Fruit fly (Drosophila melanogaster) whole organism, embryonic: ENCODE measurements around the gene TTLL1A.

ENCODE experiments used
- Ada2b ChIP-seq: fragments of 200-800 bp; sonication (Bioruptor generic); IDR thresholded peaks from 2 replicates; pipeline ENCODE4 v1.3.6; 2022; ENCODE audit warnings: missing biosample characterization, missing genetic modification characterization
- Bgb ChIP-seq: fragments of 200-800 bp; sonication (Bioruptor generic); IDR thresholded peaks from 2 replicates; pipeline ENCODE4 v1.3.6; 2022; ENCODE audit warnings: missing biosample characterization, missing genetic modification characterization; ENCODE audit not compliant: partially characterized antibody
- BtbVII ChIP-seq: fragments of 200-800 bp; sonication (Bioruptor generic); optimal IDR thresholded peaks from 3 replicates; lab custom pipeline; 2017; ENCODE audit warnings: missing biosample characterization, mild to moderate bottlenecking, missing genetic modification characterization
- CG10979 ChIP-seq: fragments of 200-800 bp; sonication (Bioruptor generic); optimal IDR thresholded peaks from 2 replicates; lab custom pipeline; 2018; ENCODE audit warnings: missing biosample characterization, mild to moderate bottlenecking, missing genetic modification characterization, moderate library complexity
- CG12659 ChIP-seq: fragments of 200-800 bp; sonication (Bioruptor generic); optimal IDR thresholded peaks from 3 replicates; lab custom pipeline; 2017; ENCODE audit warnings: mild to moderate bottlenecking, missing biosample characterization, missing genetic modification reagents, missing genetic modification characterization
- CG12744 ChIP-seq: fragments of 200-800 bp; sonication (Bioruptor generic); optimal IDR thresholded peaks from 2 replicates; lab custom pipeline; 2016; ENCODE audit warnings: missing biosample characterization, missing genetic modification characterization
- CG17186 ChIP-seq: fragments of 200-800 bp; sonication (Bioruptor generic); optimal IDR thresholded peaks from 3 replicates; lab custom pipeline; 2017; ENCODE audit warnings: missing biosample characterization, missing genetic modification reagents, missing genetic modification characterization
- CG17385 ChIP-seq: fragments of 200-800 bp; sonication (Bioruptor generic); optimal IDR thresholded peaks from 3 replicates; lab custom pipeline; 2018; ENCODE audit warnings: missing biosample characterization, mild to moderate bottlenecking, missing genetic modification characterization
- CG32532 ChIP-seq: fragments of 200-800 bp; sonication (Bioruptor generic); IDR thresholded peaks from 2 replicates; pipeline ENCODE4 v1.3.6; 2022; ENCODE audit warnings: missing biosample characterization, missing genetic modification characterization
- CG32772 ChIP-seq: fragments of 200-800 bp; sonication (Bioruptor generic); IDR thresholded peaks from 2 replicates; pipeline ENCODE4 v1.3.6; 2022; ENCODE audit warnings: missing biosample characterization, missing genetic modification characterization
- CG3847 ChIP-seq: fragments of 200-800 bp; sonication (Bioruptor generic); IDR thresholded peaks from 2 replicates; pipeline ENCODE4 v1.3.6; 2022; ENCODE audit warnings: missing biosample characterization, missing genetic modification characterization
- CG7372 ChIP-seq: fragments of 200-800 bp; sonication (Bioruptor generic); IDR thresholded peaks from 2 replicates; pipeline ENCODE4 v1.3.6; 2022; ENCODE audit warnings: missing biosample characterization, missing genetic modification characterization
- CG7786 ChIP-seq: fragments of 200-800 bp; sonication (Bioruptor generic); optimal IDR thresholded peaks from 2 replicates; lab custom pipeline; 2016; ENCODE audit warnings: missing biosample characterization, missing genetic modification characterization
- CG8944 ChIP-seq: fragments of 200-800 bp; sonication (Bioruptor generic); optimal IDR thresholded peaks from 3 replicates; lab custom pipeline; 2016; ENCODE audit warnings: missing biosample characterization, missing genetic modification characterization
- CG9609 ChIP-seq: fragments of 200-800 bp; sonication (Bioruptor generic); optimal IDR thresholded peaks from 3 replicates; lab custom pipeline; 2016; ENCODE audit warnings: missing biosample characterization, missing genetic modification characterization
- CG9876 ChIP-seq: fragments of 200-800 bp; sonication (Bioruptor generic); optimal IDR thresholded peaks from 2 replicates; lab custom pipeline; 2016; ENCODE audit warnings: missing biosample characterization, missing genetic modification characterization
- Chrac-16 ChIP-seq: fragments of 200-800 bp; sonication (Bioruptor generic); optimal IDR thresholded peaks from 3 replicates; lab custom pipeline; 2016; ENCODE audit warnings: missing biosample characterization, missing genetic modification characterization
- CkIIα-i1 ChIP-seq: fragments of 200-800 bp; sonication (Bioruptor generic); IDR thresholded peaks from 2 replicates; pipeline ENCODE4 v1.3.6; 2022; ENCODE audit warnings: missing biosample characterization, missing genetic modification characterization
- Dip3 ChIP-seq: fragments of 200-800 bp; sonication (Bioruptor generic); optimal IDR thresholded peaks from 3 replicates; lab custom pipeline; 2016; ENCODE audit warnings: missing biosample characterization, missing genetic modification characterization
- Dp ChIP-seq: fragments of 200-800 bp; sonication (Bioruptor generic); optimal IDR thresholded peaks from 2 replicates; lab custom pipeline; 2018; ENCODE audit warnings: missing biosample characterization, mild to moderate bottlenecking, missing genetic modification characterization, moderate library complexity
- Hr3 ChIP-seq: fragments of 200-800 bp; sonication (Bioruptor generic); optimal IDR thresholded peaks from 3 replicates; lab custom pipeline; 2016; ENCODE audit warnings: missing biosample characterization, missing genetic modification characterization
- NFAT ChIP-seq: fragments of 200-800 bp; sonication (Bioruptor generic); IDR thresholded peaks from 2 replicates; pipeline ENCODE4 v1.3.6; 2022; ENCODE audit warnings: missing biosample characterization, missing genetic modification characterization
- Nf-YA ChIP-seq: fragments of 200-800 bp; sonication (Bioruptor generic); IDR thresholded peaks from 2 replicates; pipeline ENCODE4 v1.3.6; 2022; ENCODE audit warnings: missing biosample characterization, missing genetic modification characterization
- Nf-YB ChIP-seq: fragments of 200-800 bp; sonication (Bioruptor generic); optimal IDR thresholded peaks from 3 replicates; lab custom pipeline; 2019; ENCODE audit warnings: missing biosample characterization, mild to moderate bottlenecking, missing genetic modification characterization, moderate library complexity
- Ravus ChIP-seq: fragments of 200-800 bp; sonication (Bioruptor generic); IDR thresholded peaks from 2 replicates; pipeline ENCODE4 v1.3.6; 2022; ENCODE audit warnings: missing biosample characterization, missing genetic modification characterization
- Rx ChIP-seq: fragments of 200-800 bp; sonication (Bioruptor generic); IDR thresholded peaks from 2 replicates; pipeline ENCODE4 v1.3.6; 2022; ENCODE audit warnings: missing biosample characterization, missing genetic modification characterization
- Usf ChIP-seq: fragments of 200-800 bp; sonication (Bioruptor generic); optimal IDR thresholded peaks from 2 replicates; lab custom pipeline; 2017; ENCODE audit warnings: missing genotype, missing biosample characterization, missing genetic modification characterization
- Xbp1 ChIP-seq: fragments of 200-800 bp; sonication (Bioruptor generic); optimal IDR thresholded peaks from 3 replicates; lab custom pipeline; 2016; ENCODE audit warnings: missing biosample characterization, mild to moderate bottlenecking, missing genetic modification characterization
- YL-1 ChIP-seq: fragments of 200-800 bp; sonication (Bioruptor generic); optimal IDR thresholded peaks from 3 replicates; lab custom pipeline; 2017; ENCODE audit warnings: missing biosample characterization, mild to moderate bottlenecking, missing genetic modification characterization
- btn ChIP-seq: fragments of 200-800 bp; sonication (Bioruptor generic); optimal IDR thresholded peaks from 2 replicates; lab custom pipeline; 2016; ENCODE audit warnings: missing biosample characterization, missing genetic modification characterization
- cad ChIP-seq: fragments of >200 bp; optimal IDR thresholded peaks from 2 replicates; lab custom pipeline; 2017; ENCODE audit warnings: missing biosample characterization, missing genetic modification characterization
- caup ChIP-seq: fragments of 200-800 bp; sonication (Bioruptor generic); optimal IDR thresholded peaks from 3 replicates; lab custom pipeline; 2017; ENCODE audit warnings: missing biosample characterization, mild to moderate bottlenecking, missing genetic modification characterization, moderate library complexity; ENCODE audit not compliant: severe bottlenecking
- crc ChIP-seq: fragments of 200-800 bp; sonication (Bioruptor generic); optimal IDR thresholded peaks from 2 replicates; lab custom pipeline; 2016; ENCODE audit warnings: missing biosample characterization, missing genetic modification characterization
- danr ChIP-seq: fragments of 200-800 bp; sonication (Bioruptor generic); IDR thresholded peaks from 2 replicates; pipeline ENCODE4 v1.3.6; 2022; ENCODE audit warnings: missing biosample characterization, missing genetic modification characterization
- disco-r ChIP-seq: fragments of 200-800 bp; sonication (Bioruptor generic); optimal IDR thresholded peaks from 2 replicates; lab custom pipeline; 2016; ENCODE audit warnings: missing biosample characterization, missing genetic modification characterization
- ewg ChIP-seq: fragments of 200-800 bp; sonication (Bioruptor generic); optimal IDR thresholded peaks from 3 replicates; lab custom pipeline; 2017; ENCODE audit warnings: mild to moderate bottlenecking, missing biosample characterization, missing genetic modification reagents, missing genetic modification characterization
- fd102C ChIP-seq: fragments of 200-800 bp; sonication (Bioruptor generic); optimal IDR thresholded peaks from 2 replicates; lab custom pipeline; 2018; ENCODE audit warnings: missing biosample characterization, mild to moderate bottlenecking, missing genetic modification characterization, moderate library complexity
- fd3F ChIP-seq: fragments of 200-800 bp; sonication (Bioruptor generic); optimal IDR thresholded peaks from 2 replicates; lab custom pipeline; 2018; ENCODE audit warnings: missing biosample characterization, mild to moderate bottlenecking, missing genetic modification characterization, moderate library complexity
- fru ChIP-seq: fragments of >200 bp; optimal IDR thresholded peaks from 2 replicates; lab custom pipeline; 2017
- fu2 ChIP-seq: fragments of 200-800 bp; sonication (Bioruptor generic); optimal IDR thresholded peaks from 2 replicates; lab custom pipeline; 2016; ENCODE audit warnings: missing biosample characterization, missing genetic modification characterization
- gsb-n ChIP-seq: fragments of 200-800 bp; sonication (Bioruptor generic); optimal IDR thresholded peaks from 3 replicates; lab custom pipeline; 2018; ENCODE audit warnings: missing biosample characterization, mild to moderate bottlenecking, missing genetic modification characterization
- gt ChIP-seq: fragments of 200-800 bp; sonication (Bioruptor generic); IDR thresholded peaks from 2 replicates; pipeline ENCODE4 v1.3.6; 2022; ENCODE audit warnings: missing biosample characterization, missing genetic modification characterization
- hkb ChIP-seq, 2 experiments: fragments of 200-800 bp in 1 of 2; fragments of >200 bp in 1 of 2; sonication (Bioruptor generic) in 1 of 2; IDR thresholded peaks in 1 of 2; optimal IDR thresholded peaks in 1 of 2; 2 replicates each; pipeline versions ENCODE4 v1.3.6 to Lab custom; 2017 to 2022; ENCODE audit warnings: missing biosample characterization in 1 of 2, missing genetic modification characterization in 1 of 2
- lola ChIP-seq, 3 experiments: fragments of >200 bp in 2 of 3; fragments of 200-800 bp in 1 of 3; sonication (Bioruptor generic) in 1 of 3; optimal IDR thresholded peaks; 2 replicates each; lab custom pipeline; 2017 to 2019; ENCODE audit warnings: missing biosample characterization in 3 of 3, missing genetic modification characterization in 3 of 3, mild to moderate bottlenecking in 1 of 3, moderate library complexity in 1 of 3
- pros ChIP-seq: fragments of 200-800 bp; sonication (Bioruptor generic); optimal IDR thresholded peaks from 3 replicates; lab custom pipeline; 2019; ENCODE audit warnings: missing biosample characterization, mild to moderate bottlenecking, missing genetic modification characterization, moderate library complexity
- ranshi ChIP-seq: fragments of 200-800 bp; sonication (Bioruptor generic); IDR thresholded peaks from 2 replicates; pipeline ENCODE4 v1.3.6; 2022; ENCODE audit warnings: missing biosample characterization, missing genetic modification characterization
- repo ChIP-seq: fragments of 200-800 bp; sonication (Bioruptor generic); optimal IDR thresholded peaks from 2 replicates; lab custom pipeline; 2016; ENCODE audit warnings: missing biosample characterization, missing genetic modification characterization
- sima ChIP-seq: fragments of 200-800 bp; sonication (Bioruptor generic); optimal IDR thresholded peaks from 2 replicates; lab custom pipeline; 2016; ENCODE audit warnings: missing biosample characterization, missing genetic modification characterization
- slou ChIP-seq: fragments of 200-800 bp; sonication (Bioruptor generic); optimal IDR thresholded peaks from 3 replicates; lab custom pipeline; 2016; ENCODE audit warnings: missing biosample characterization, missing genetic modification characterization
- sqz ChIP-seq: fragments of 200-800 bp; sonication (Bioruptor generic); optimal IDR thresholded peaks from 3 replicates; lab custom pipeline; 2018; ENCODE audit warnings: missing biosample characterization, mild to moderate bottlenecking, missing genetic modification characterization
- tgo ChIP-seq: fragments of 200-800 bp; sonication (Bioruptor generic); IDR thresholded peaks from 3 replicates; pipeline ENCODE4 v1.3.6; 2022; ENCODE audit warnings: missing biosample characterization, missing genetic modification characterization
- zf30C ChIP-seq: fragments of 200-800 bp; sonication (Bioruptor generic); optimal IDR thresholded peaks from 3 replicates; lab custom pipeline; 2018; ENCODE audit warnings: missing biosample characterization, mild to moderate bottlenecking, missing genetic modification characterization

Gene TTLL1A

dm6 chrX:17237421-17237820 lies 35.0 kb upstream of the TTLL1A start (continued):
- no peak for TF ChIP-seq CkIIα-i1
- peak in 1 of 3 experiments; percentile 26 for TF ChIP-seq lola (GFP tag; optimal IDR thresholded peaks at IDR 0.05; lab: Kevin White, UChicago)
- TF ChIP-seq repo (GFP tag; lab: Kevin White, UChicago), result no peak
- no peak for TF ChIP-seq cad (GFP tag; lab: Kevin White, UChicago)
- no peak for TF ChIP-seq Dip3 (GFP tag; lab: Kevin White, UChicago)
- TF ChIP-seq Nf-YA (GFP tag; lab: Robert Waterston, UW), result no peak
- TF ChIP-seq Bgb (GFP tag; lab: Robert Waterston, UW), result no peak
- no peak for TF ChIP-seq hkb (optimal IDR thresholded peaks at IDR 0.05; lab: Kevin White, UChicago)
- no peak for TF ChIP-seq hkb (GFP tag; IDR thresholded peaks at IDR 0.05; lab: Robert Waterston, UW)
- TF ChIP-seq danr (GFP tag; lab: Robert Waterston, UW), result no peak
- TF ChIP-seq gsb-n, result no peak
- no peak for TF ChIP-seq sima (GFP tag; lab: Kevin White, UChicago)
- TF ChIP-seq YL-1, result no peak
- no peak for TF ChIP-seq fru
- no peak for TF ChIP-seq crc
- TF ChIP-seq sqz, result no peak
- no peak for TF ChIP-seq CG12744 (GFP tag; lab: Kevin White, UChicago)
- TF ChIP-seq tgo (GFP tag; lab: Robert Waterston, UW), result 0 out of 3 replicates have a peak, but pooled peaks have one; percentile 18
- TF ChIP-seq CG12659 (GFP tag; lab: Kevin White, UChicago), result no peak
- TF ChIP-seq Hr3 (GFP tag; lab: Kevin White, UChicago), result no peak
- no peak for TF ChIP-seq CG17186 (GFP tag; lab: Kevin White, UChicago)
- TF ChIP-seq fd3F (GFP tag; lab: Kevin White, UChicago), result no peak
- no peak for TF ChIP-seq CG32532 (GFP tag; lab: Robert Waterston, UW)
- TF ChIP-seq CG7786 (GFP tag; lab: Kevin White, UChicago), result no peak
- no peak for TF ChIP-seq CG17385 (GFP tag; lab: Kevin White, UChicago)
- TF ChIP-seq zf30C, result no peak
- no peak for TF ChIP-seq Ravus (GFP tag; lab: Robert Waterston, UW)
- no peak for TF ChIP-seq Dp (GFP tag; lab: Kevin White, UChicago)
- no peak for TF ChIP-seq CG32772 (GFP tag; lab: Robert Waterston, UW)
- TF ChIP-seq disco-r (GFP tag; lab: Kevin White, UChicago), result no peak
- TF ChIP-seq Nf-YB, result no peak
- no peak for TF ChIP-seq slou (GFP tag; lab: Kevin White, UChicago)
- no peak for TF ChIP-seq Xbp1 (GFP tag; lab: Kevin White, UChicago)
- TF ChIP-seq ewg, result peak; percentile 0
- TF ChIP-seq fd102C (GFP tag; lab: Kevin White, UChicago), result no peak
- TF ChIP-seq CG3847 (GFP tag; lab: Robert Waterston, UW), result no peak
- no peak for TF ChIP-seq CG8944 (GFP tag; lab: Kevin White, UChicago)
- no peak for TF ChIP-seq caup (GFP tag; lab: Kevin White, UChicago)
- no peak for TF ChIP-seq fu2 (GFP tag; lab: Kevin White, UChicago)
- TF ChIP-seq Usf (GFP tag; lab: Kevin White, UChicago), result no peak
- no peak for TF ChIP-seq Rx (GFP tag; lab: Robert Waterston, UW)
- TF ChIP-seq ranshi (GFP tag; lab: Robert Waterston, UW), result no peak
- no peak for TF ChIP-seq CG9609
- no peak for TF ChIP-seq gt
- no peak for TF ChIP-seq NFAT (GFP tag; lab: Robert Waterston, UW)
- TF ChIP-seq Ada2b (GFP tag; lab: Robert Waterston, UW), result no peak
- no peak for TF ChIP-seq BtbVII (GFP tag; lab: Kevin White, UChicago)
- no peak for TF ChIP-seq Chrac-16
- no peak for TF ChIP-seq CG7372
- TF ChIP-seq pros (GFP tag; lab: Kevin White, UChicago), result no peak
- no peak for TF ChIP-seq btn (GFP tag; lab: Kevin White, UChicago)
- no peak for TF ChIP-seq CG9876 (GFP tag; lab: Kevin White, UChicago)
- TF ChIP-seq CG10979 (tag; lab: Kevin White, UChicago), result peak; percentile 42
